Fruit fly (Drosophila melanogaster) whole organism, pupa: ENCODE data around the gene CG6966.

Source experiments
- CG10348 ChIP-seq: fragments of 200-800 bp; sonication (Bioruptor generic); IDR thresholded peaks from 2 replicates; pipeline ENCODE4 v1.3.6; 2022; ENCODE audit warnings: missing biosample characterization, missing genetic modification characterization
- CG12605 ChIP-seq: fragments of 200-800 bp; sonication (Bioruptor generic); IDR thresholded peaks from 2 replicates; pipeline ENCODE4 v1.3.6; 2022; ENCODE audit warnings: missing biosample characterization, missing genetic modification characterization
- CG13204 ChIP-seq: fragments of 200-800 bp; sonication (Bioruptor generic); optimal IDR thresholded peaks from 2 replicates; lab custom pipeline; 2018; ENCODE audit warnings: missing biosample characterization, mild to moderate bottlenecking, missing genetic modification characterization, moderate library complexity
- CG14655 ChIP-seq: fragments of 200-800 bp; sonication (Bioruptor generic); optimal IDR thresholded peaks from 3 replicates; lab custom pipeline; 2017; ENCODE audit warnings: mild to moderate bottlenecking, missing biosample characterization, missing genetic modification reagents, missing genetic modification characterization
- CG15710 ChIP-seq: fragments of 200-800 bp; sonication (Bioruptor generic); optimal IDR thresholded peaks from 2 replicates; lab custom pipeline; 2018; ENCODE audit warnings: missing biosample characterization, mild to moderate bottlenecking, missing genetic modification characterization, moderate library complexity
- CG17806 ChIP-seq: fragments of 200-800 bp; sonication (Bioruptor generic); optimal IDR thresholded peaks from 2 replicates; lab custom pipeline; 2018; ENCODE audit warnings: missing biosample characterization, mild to moderate bottlenecking, missing genetic modification characterization, moderate library complexity
- CG32121 ChIP-seq: fragments of 200-800 bp; sonication (Bioruptor generic); IDR thresholded peaks from 2 replicates; pipeline ENCODE4 v1.3.6; 2022; ENCODE audit warnings: missing biosample characterization, missing genetic modification characterization
- CG34367 ChIP-seq: fragments of 200-800 bp; sonication (Bioruptor generic); optimal IDR thresholded peaks from 2 replicates; lab custom pipeline; 2018; ENCODE audit warnings: missing biosample characterization, mild to moderate bottlenecking, missing genetic modification characterization
- CG4496 ChIP-seq: fragments of 200-800 bp; sonication (Bioruptor generic); IDR thresholded peaks from 3 replicates; pipeline ENCODE4 v1.3.6; 2022; ENCODE audit warnings: missing biosample characterization, missing genetic modification characterization
- CG8159 ChIP-seq: fragments of 200-800 bp; sonication (Bioruptor generic); optimal IDR thresholded peaks from 3 replicates; lab custom pipeline; 2018; ENCODE audit warnings: missing biosample characterization, mild to moderate bottlenecking, missing genetic modification characterization, moderate library complexity
- CG8301 ChIP-seq: fragments of 200-800 bp; sonication (Bioruptor generic); optimal IDR thresholded peaks from 2 replicates; lab custom pipeline; 2018; ENCODE audit warnings: missing biosample characterization, mild to moderate bottlenecking, missing genetic modification characterization
- CG9948 ChIP-seq: fragments of 200-800 bp; sonication (Bioruptor generic); optimal IDR thresholded peaks from 2 replicates; lab custom pipeline; 2018; ENCODE audit warnings: missing biosample characterization, mild to moderate bottlenecking, missing genetic modification characterization, moderate library complexity
- D1 ChIP-seq: fragments of 200-800 bp; sonication (Bioruptor generic); optimal IDR thresholded peaks from 2 replicates; lab custom pipeline; 2018; ENCODE audit warnings: missing biosample characterization, mild to moderate bottlenecking, missing genetic modification characterization, moderate library complexity
- EcR ChIP-seq: fragments of 200-800 bp; sonication (Bioruptor generic); optimal IDR thresholded peaks from 3 replicates; lab custom pipeline; 2019; ENCODE audit warnings: missing biosample characterization, missing genetic modification characterization, mild to moderate bottlenecking, moderate library complexity, missing genetic modification reagents
- Pif1A ChIP-seq: fragments of 200-800 bp; sonication (Bioruptor generic); optimal IDR thresholded peaks from 3 replicates; lab custom pipeline; 2016; ENCODE audit warnings: missing biosample characterization, missing genetic modification characterization
- Pif1B ChIP-seq: fragments of 200-800 bp; sonication (Bioruptor generic); optimal IDR thresholded peaks from 3 replicates; lab custom pipeline; 2016; ENCODE audit warnings: missing biosample characterization, missing genetic modification characterization
- Snoo ChIP-seq: fragments of 200-800 bp; sonication (Bioruptor generic); optimal IDR thresholded peaks from 3 replicates; lab custom pipeline; 2017; ENCODE audit warnings: missing biosample characterization, mild to moderate bottlenecking, missing genetic modification characterization, inconsistent platforms
- fd96Ca ChIP-seq: fragments of 200-800 bp; sonication (Bioruptor generic); IDR thresholded peaks from 3 replicates; pipeline ENCODE4 v1.3.6; 2022; ENCODE audit warnings: missing biosample characterization, missing genetic modification characterization
- gl ChIP-seq: fragments of 200-800 bp; sonication (Bioruptor generic); optimal IDR thresholded peaks from 2 replicates; lab custom pipeline; 2018; ENCODE audit warnings: missing biosample characterization, mild to moderate bottlenecking, missing genetic modification characterization
- rn ChIP-seq: fragments of 200-800 bp; sonication (Bioruptor generic); IDR thresholded peaks from 2 replicates; pipeline ENCODE4 v1.3.6; 2022; ENCODE audit warnings: missing biosample characterization, missing genetic modification characterization

CG6966 gene

DNA sequence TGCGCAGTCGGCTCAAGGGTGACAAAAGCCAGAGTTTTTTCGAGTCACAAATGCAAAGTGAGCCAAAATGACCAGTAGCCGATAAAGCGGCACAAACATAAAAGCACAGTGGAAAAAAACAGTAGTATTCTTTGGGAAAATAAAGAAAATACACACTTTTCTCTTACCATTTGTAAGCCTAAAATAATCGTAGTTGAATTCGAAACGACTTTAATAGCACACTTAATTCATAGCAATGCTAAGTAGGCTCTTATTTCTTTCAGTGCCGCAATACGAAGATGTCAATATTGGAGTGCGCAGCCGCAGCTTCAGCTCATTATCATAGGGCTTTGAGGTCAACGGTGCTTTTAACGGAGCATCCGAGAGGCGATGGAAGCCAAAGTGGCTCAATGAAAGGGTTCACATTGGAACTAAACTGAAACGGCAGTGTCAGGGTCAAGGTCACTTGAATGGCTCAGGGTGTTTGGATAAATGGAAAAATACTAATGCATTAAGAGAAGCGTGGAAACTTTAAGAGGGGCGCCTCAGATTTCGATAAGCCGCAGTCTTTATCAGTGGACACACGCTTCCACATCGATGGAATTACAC, 7.7 kb downstream of the CG6966 start:
- TF ChIP-seq fd96Ca (GFP tag; lab: Robert Waterston, UW) (peak; percentile 42; the same call in 1 of the 3 replicates), CG10348 (GFP tag; lab: Robert Waterston, UW) (no peak), CG9948 (peak; percentile 24), CG17806 (tag; lab: Kevin White, UChicago) (peak; percentile 30), CG34367 (tag; lab: Kevin White, UChicago) (peak; percentile 35), CG14655 (GFP tag; lab: Kevin White, UChicago) (peak; percentile 40), CG4496 (GFP tag; lab: Robert Waterston, UW) (0 out of 3 replicates have a peak, but pooled peaks have one; percentile 32), CG8159 (peak; percentile 35), CG8301 (tag; lab: Kevin White, UChicago) (peak; percentile 14), CG15710 (tag; lab: Kevin White, UChicago) (peak; percentile 35), Snoo (tag; lab: Kevin White, UChicago) (peak; percentile 42), gl (tag; lab: Kevin White, UChicago) (no peak), Pif1A (no peak)

DNA sequence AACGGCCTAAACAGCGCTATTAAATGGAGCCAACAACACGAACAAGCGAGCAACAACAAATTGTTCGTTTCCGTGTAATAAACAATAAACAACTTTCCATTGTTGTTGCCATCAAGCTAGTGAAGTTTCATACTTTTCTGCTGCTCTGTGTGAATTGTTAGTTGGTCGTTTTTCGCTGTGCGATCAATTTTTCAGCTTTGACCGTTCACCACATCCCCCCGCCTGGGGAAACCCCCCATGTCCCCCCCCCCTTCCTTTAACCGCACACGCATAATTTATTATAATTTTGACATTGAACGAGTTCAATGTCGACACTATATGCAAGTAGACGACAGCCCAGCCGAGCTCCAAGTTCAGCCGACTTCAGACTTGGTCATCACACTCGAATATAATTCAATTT, 8.4 kb downstream of the CG6966 start:
- TF ChIP-seq CG17806 (tag; lab: Kevin White, UChicago) (no peak), CG15710 (tag; lab: Kevin White, UChicago) (no peak), rn (GFP tag; lab: Robert Waterston, UW) (no peak), CG34367 (tag; lab: Kevin White, UChicago) (no peak), D1 (tag; lab: Kevin White, UChicago) (no peak), CG8301 (tag; lab: Kevin White, UChicago) (no peak), CG12605 (GFP tag; lab: Robert Waterston, UW) (no peak), Snoo (tag; lab: Kevin White, UChicago) (no peak), CG13204 (no peak), Pif1B (GFP tag; lab: Kevin White, UChicago) (no peak), EcR (GFP tag; lab: Kevin White, UChicago) (no peak), CG4496 (GFP tag; lab: Robert Waterston, UW) (no peak)

DNA sequence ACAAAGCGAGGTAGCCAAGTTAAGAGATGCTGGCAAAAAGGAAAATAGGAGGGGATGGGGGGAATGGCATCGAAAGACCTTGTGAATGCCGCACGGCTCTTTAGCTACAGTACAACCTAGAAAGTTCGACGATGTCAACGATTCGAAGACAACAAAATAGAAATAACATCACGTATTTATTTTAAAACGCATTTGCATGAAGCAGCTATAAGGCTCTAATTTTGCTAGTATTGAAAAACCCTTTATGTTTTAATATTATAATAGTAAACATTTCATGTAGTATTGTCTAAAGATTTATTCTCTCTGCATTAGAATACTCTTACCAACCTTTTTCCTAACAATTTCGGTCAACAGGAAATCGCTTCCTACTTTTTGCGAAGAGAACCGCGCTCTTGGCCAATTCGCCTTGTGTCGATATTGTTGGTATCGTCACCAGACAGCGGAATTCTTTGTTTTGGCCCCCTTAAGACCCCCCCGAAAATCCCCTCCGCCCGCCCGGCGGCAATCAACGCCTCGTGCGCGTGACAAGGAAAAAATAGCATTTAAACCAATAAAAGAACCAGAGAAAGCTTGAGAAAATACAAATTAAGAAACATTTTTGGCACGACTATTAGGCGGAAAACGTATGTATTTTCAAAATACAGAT, 10.8 kb downstream of the CG6966 start:
- TF ChIP-seq CG32121 (GFP tag; lab: Robert Waterston, UW) (peak; percentile 33; the same call in 1 of the 2 replicates), CG10348 (GFP tag; lab: Robert Waterston, UW) (no peak), EcR (GFP tag; lab: Kevin White, UChicago) (no peak), CG8301 (tag; lab: Kevin White, UChicago) (no peak), CG9948 (no peak), rn (GFP tag; lab: Robert Waterston, UW) (no peak)

DNA sequence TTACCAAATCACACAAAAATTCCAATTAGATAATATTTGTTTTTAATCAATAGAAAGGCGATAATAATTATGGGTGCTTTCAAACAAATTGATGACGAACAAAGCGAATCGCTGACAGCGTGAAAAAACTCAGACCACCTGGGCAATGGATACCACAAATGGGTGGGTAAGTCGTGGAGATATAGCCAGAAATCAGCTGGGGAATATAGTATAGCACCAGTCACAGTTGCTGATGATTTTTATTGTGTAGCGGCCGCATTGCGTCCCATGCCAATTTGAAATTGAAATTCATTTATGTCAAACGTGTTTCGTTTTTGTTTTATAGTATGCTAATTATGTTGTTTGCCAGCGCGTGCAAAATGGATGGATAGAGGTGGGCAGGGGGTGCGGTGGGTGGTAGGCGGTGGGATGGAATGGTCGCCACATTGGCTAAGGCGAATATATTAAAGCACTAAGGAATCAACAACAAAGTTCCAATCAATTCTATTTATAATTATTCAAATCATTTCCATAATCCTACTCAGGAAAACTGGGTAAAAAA, 11.7 kb downstream of the CG6966 start:
- TF ChIP-seq CG14655 (GFP tag; lab: Kevin White, UChicago) (no peak), CG8159 (no peak), rn (GFP tag; lab: Robert Waterston, UW) (no peak), CG15710 (tag; lab: Kevin White, UChicago) (no peak), Pif1A (no peak), gl (tag; lab: Kevin White, UChicago) (no peak)

DNA sequence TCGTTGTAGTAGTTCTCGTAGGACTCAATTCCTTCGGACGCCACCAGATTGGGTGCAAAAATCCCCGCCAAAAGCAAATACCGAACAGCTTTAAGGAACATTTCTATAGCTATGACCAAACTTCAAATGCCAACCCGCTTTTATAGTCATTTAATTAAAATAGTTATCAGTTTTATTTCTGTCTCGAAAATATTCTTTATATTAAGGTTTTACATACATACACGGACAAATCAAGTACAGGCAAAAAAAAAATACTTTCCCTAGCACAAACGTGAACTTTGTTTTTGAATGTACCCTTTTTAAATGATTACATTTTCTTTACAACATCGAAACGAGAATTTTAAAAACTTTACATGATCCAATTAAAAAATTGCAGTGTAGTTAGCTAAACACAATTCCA, 16.2 kb downstream of the CG6966 start, which contains the start of gene CG6974:
TSS of gene CG6974 (minus strand) at position 101 of the 400 bp plus-strand sequence.
- no peak for TF ChIP-seq Pif1A
- TF ChIP-seq D1 (tag; lab: Kevin White, UChicago): no peak
- no peak for TF ChIP-seq CG8301 (tag; lab: Kevin White, UChicago)
- TF ChIP-seq gl (tag; lab: Kevin White, UChicago): no peak
- no peak for TF ChIP-seq CG14655 (GFP tag; lab: Kevin White, UChicago)
- no peak for TF ChIP-seq CG13204
- TF ChIP-seq, all 21 proteins: peak for 0

DNA sequence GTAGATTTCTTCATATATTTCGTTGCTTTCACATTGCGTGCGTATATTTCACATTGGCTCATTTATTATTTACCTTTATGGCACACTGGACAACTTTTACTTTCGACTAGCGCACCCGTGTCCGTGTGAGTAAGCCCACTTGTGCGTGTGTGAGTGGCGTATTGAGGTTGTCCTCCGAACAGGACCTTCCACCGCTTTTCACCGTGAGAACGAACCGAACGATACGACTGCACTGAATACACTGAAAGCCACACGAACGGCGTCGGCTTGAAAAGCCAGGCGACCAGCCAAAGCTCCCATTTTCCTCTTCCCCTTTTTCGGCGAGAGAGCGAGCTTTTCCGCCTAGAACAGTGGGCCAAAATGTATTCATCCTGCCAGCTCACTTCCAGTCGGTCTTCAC, 18.5 kb downstream of the CG6966 start, which contains the start of gene dpr9:
TSS of gene dpr9 (minus strand) at position 244 of the 400 bp plus-strand sequence.
- TF ChIP-seq Pif1A: no peak
- TF ChIP-seq Snoo (tag; lab: Kevin White, UChicago): no peak
- no peak for TF ChIP-seq CG8159
- TF ChIP-seq CG12605 (GFP tag; lab: Robert Waterston, UW): no peak
- no peak for TF ChIP-seq rn (GFP tag; lab: Robert Waterston, UW)
- TF ChIP-seq CG32121 (GFP tag; lab: Robert Waterston, UW): no peak
- TF ChIP-seq gl (tag; lab: Kevin White, UChicago): no peak

DNA sequence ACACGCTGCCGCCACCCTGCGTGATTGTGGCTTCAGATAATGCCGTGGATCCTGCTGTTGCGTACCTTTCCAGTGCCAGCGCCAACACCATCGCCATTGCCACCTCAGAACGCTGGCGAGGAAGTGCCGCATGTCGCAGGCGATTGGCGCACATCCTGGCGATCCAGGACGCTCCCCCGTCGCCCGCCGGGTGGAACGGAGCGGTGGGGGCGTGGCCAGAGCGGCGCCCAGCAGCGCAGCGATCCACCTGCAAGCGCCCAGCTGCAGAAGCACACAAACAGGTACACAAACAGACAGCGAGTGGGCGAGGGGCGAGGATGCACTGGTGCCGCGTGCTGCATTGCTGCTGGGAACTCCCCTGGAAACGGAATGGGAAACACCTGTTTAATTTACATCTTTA, 38.2 kb downstream of the CG6966 start:
- TF ChIP-seq rn (GFP tag; lab: Robert Waterston, UW) (no peak), Pif1A (no peak)
